Worm (Caenorhabditis elegans) whole organism, young adult: ENCODE measurements around the gene nep-24.

Experiments
- B0035.1 ChIP-seq: sonication (generic microtip); optimal IDR thresholded peaks from 2 replicates; lab custom pipeline; 2016; ENCODE audit warnings: missing genetic modification characterization, mild to moderate bottlenecking, missing compliant biosample characterization, missing genotype, missing genetic modification reagents
- D2030.7 ChIP-seq: fragments of 200-800 bp; sonication (Bioruptor generic); IDR thresholded peaks from 2 replicates; pipeline ENCODE4 v1.3.6; 2022; ENCODE audit warnings: missing genetic modification reagents, missing genetic modification characterization, missing compliant biosample characterization
- F23B12.7 ChIP-seq: sonication (generic microtip); optimal IDR thresholded peaks from 2 replicates; lab custom pipeline; 2017; ENCODE audit warnings: missing genetic modification characterization, mild to moderate bottlenecking, missing compliant biosample characterization, antibody characterized with exemption, moderate library complexity; ENCODE audit not compliant: insufficient read depth
- F49E8.2 ChIP-seq: sonication (generic microtip); optimal IDR thresholded peaks from 3 replicates; lab custom pipeline; 2017; ENCODE audit warnings: missing genetic modification characterization, mild to moderate bottlenecking, missing compliant biosample characterization, antibody characterized with exemption, moderate library complexity; ENCODE audit not compliant: insufficient read depth
- F52B5.7 ChIP-seq: sonication (generic microtip); optimal IDR thresholded peaks from 2 replicates; lab custom pipeline; 2016; ENCODE audit warnings: mild to moderate bottlenecking, missing genetic modification characterization, missing compliant biosample characterization
- F57C9.4 ChIP-seq: sonication (generic microtip); optimal IDR thresholded peaks from 2 replicates; lab custom pipeline; 2017; ENCODE audit warnings: mild to moderate bottlenecking, missing genetic modification characterization, missing compliant biosample characterization
- K12H6.12 ChIP-seq: fragments of 200-800 bp; sonication (Bioruptor generic); optimal IDR thresholded peaks from 2 replicates; lab custom pipeline; 2018; ENCODE audit warnings: mild to moderate bottlenecking, missing genetic modification characterization, missing compliant biosample characterization
- T07F8.4 ChIP-seq: sonication (generic microtip); optimal IDR thresholded peaks from 2 replicates; lab custom pipeline; 2016; ENCODE audit warnings: mild to moderate bottlenecking, missing genetic modification characterization, moderate library complexity, missing compliant biosample characterization
- ZK185.1 ChIP-seq: sonication (generic microtip); optimal IDR thresholded peaks from 2 replicates; lab custom pipeline; 2016; ENCODE audit warnings: mild to moderate bottlenecking, missing genetic modification characterization, missing compliant biosample characterization; ENCODE audit not compliant: poor library complexity, severe bottlenecking
- athp-1 ChIP-seq: sonication (generic microtip); optimal IDR thresholded peaks from 2 replicates; lab custom pipeline; 2017; ENCODE audit warnings: mild to moderate bottlenecking, missing genetic modification characterization, missing compliant biosample characterization
- attf-5 ChIP-seq: fragments of 200-800 bp; sonication (Bioruptor generic); optimal IDR thresholded peaks from 2 replicates; lab custom pipeline; 2018; ENCODE audit warnings: mild to moderate bottlenecking, missing genetic modification characterization, missing compliant biosample characterization
- bed-2 ChIP-seq: fragments of 200-800 bp; sonication (Bioruptor generic); IDR thresholded peaks from 2 replicates; pipeline ENCODE4 v1.3.6; 2022; ENCODE audit warnings: missing genetic modification reagents, missing genetic modification characterization, missing compliant biosample characterization
- ccch-3 ChIP-seq: fragments of 200-800 bp; sonication (Bioruptor generic); optimal IDR thresholded peaks from 2 replicates; lab custom pipeline; 2018; ENCODE audit warnings: mild to moderate bottlenecking, missing genetic modification characterization, missing compliant biosample characterization
- ceh-100 ChIP-seq: fragments of 200-800 bp; sonication (Bioruptor generic); IDR thresholded peaks from 2 replicates; pipeline ENCODE4 v1.3.6; 2022; ENCODE audit warnings: missing genetic modification reagents, missing genetic modification characterization, missing compliant biosample characterization
- ceh-27 ChIP-seq: fragments of 200-800 bp; sonication (Bioruptor generic); optimal IDR thresholded peaks from 2 replicates; lab custom pipeline; 2018; ENCODE audit warnings: mild to moderate bottlenecking, missing genetic modification characterization, moderate library complexity, missing compliant biosample characterization
- ceh-79 ChIP-seq: sonication (generic microtip); optimal IDR thresholded peaks from 2 replicates; lab custom pipeline; 2017; ENCODE audit warnings: mild to moderate bottlenecking, missing genetic modification characterization, missing compliant biosample characterization
- die-1 ChIP-seq: sonication (generic microtip); optimal IDR thresholded peaks from 2 replicates; lab custom pipeline; 2016; ENCODE audit warnings: missing genotype, mild to moderate bottlenecking, missing genetic modification characterization, missing compliant biosample characterization
- egrh-3 ChIP-seq: fragments of 200-800 bp; sonication (Bioruptor generic); IDR thresholded peaks from 2 replicates; pipeline ENCODE4 v1.3.6; 2022; ENCODE audit warnings: missing genetic modification reagents, missing genetic modification characterization, missing compliant biosample characterization
- ekl-4 ChIP-seq: fragments of 200-800 bp; sonication (Bioruptor generic); IDR thresholded peaks from 2 replicates; pipeline ENCODE4 v1.3.6; 2022; ENCODE audit warnings: missing genetic modification reagents, missing genetic modification characterization, missing compliant biosample characterization
- ets-4 ChIP-seq: fragments of 200-800 bp; sonication (Bioruptor generic); optimal IDR thresholded peaks from 2 replicates; lab custom pipeline; 2018; ENCODE audit warnings: mild to moderate bottlenecking, missing genetic modification characterization, missing compliant biosample characterization
- hmg-1.2 ChIP-seq: fragments of 200-800 bp; sonication (Bioruptor generic); IDR thresholded peaks from 2 replicates; pipeline ENCODE4 v1.3.6; 2022; ENCODE audit warnings: missing genetic modification reagents, missing genetic modification characterization, missing compliant biosample characterization
- let-607 ChIP-seq, 2 experiments: fragments of 200-800 bp in 1 of 2; sonication (Bioruptor generic) in 1 of 2; sonication (generic microtip) in 1 of 2; optimal IDR thresholded peaks; 2 replicates each; lab custom pipeline; 2016 to 2018; ENCODE audit warnings: mild to moderate bottlenecking in 2 of 2, missing compliant biosample characterization in 2 of 2, missing genetic modification characterization in 2 of 2, moderate library complexity in 2 of 2, missing genotype in 1 of 2
- lin-26 ChIP-seq: fragments of 200-800 bp; sonication (Bioruptor generic); IDR thresholded peaks from 2 replicates; pipeline ENCODE4 v1.3.6; 2022; ENCODE audit warnings: missing genetic modification reagents, missing genetic modification characterization, missing compliant biosample characterization
- lin-40 ChIP-seq: sonication (generic microtip); optimal IDR thresholded peaks from 2 replicates; lab custom pipeline; 2016; ENCODE audit warnings: missing genetic modification characterization, mild to moderate bottlenecking, missing compliant biosample characterization, missing genotype, missing genetic modification reagents
- lin-54 ChIP-seq: fragments of 200-800 bp; sonication (Bioruptor generic); optimal IDR thresholded peaks from 2 replicates; lab custom pipeline; 2018; ENCODE audit warnings: mild to moderate bottlenecking, missing genetic modification characterization, missing compliant biosample characterization
- lsl-1 ChIP-seq: fragments of 200-800 bp; sonication (Bioruptor generic); optimal IDR thresholded peaks from 2 replicates; lab custom pipeline; 2018; ENCODE audit warnings: mild to moderate bottlenecking, missing genetic modification characterization, moderate library complexity, missing compliant biosample characterization
- lsy-27 ChIP-seq: sonication (generic microtip); optimal IDR thresholded peaks from 2 replicates; lab custom pipeline; 2017; ENCODE audit warnings: missing genetic modification characterization, mild to moderate bottlenecking, missing compliant biosample characterization, antibody characterized with exemption, missing genotype, borderline replicate concordance; ENCODE audit not compliant: insufficient read depth
- madf-10 ChIP-seq: sonication (generic microtip); optimal IDR thresholded peaks from 2 replicates; lab custom pipeline; 2016; ENCODE audit warnings: mild to moderate bottlenecking, missing genetic modification characterization, missing compliant biosample characterization
- madf-6 ChIP-seq: fragments of 200-800 bp; sonication (Bioruptor generic); IDR thresholded peaks from 2 replicates; pipeline ENCODE4 v1.3.6; 2022; ENCODE audit warnings: missing genetic modification reagents, missing genetic modification characterization, missing compliant biosample characterization
- nfya-1 ChIP-seq: sonication (generic microtip); optimal IDR thresholded peaks from 2 replicates; lab custom pipeline; 2017; ENCODE audit warnings: antibody characterized with exemption, missing compliant biosample characterization, missing genetic modification characterization, borderline replicate concordance; ENCODE audit not compliant: insufficient read depth
- pbrm-1 ChIP-seq: fragments of 200-800 bp; sonication (Bioruptor generic); IDR thresholded peaks from 2 replicates; pipeline ENCODE4 v1.3.6; 2022; ENCODE audit warnings: missing genetic modification reagents, missing genetic modification characterization, missing compliant biosample characterization
- rcor-1 ChIP-seq: fragments of 200-800 bp; sonication (Bioruptor generic); IDR thresholded peaks from 2 replicates; pipeline ENCODE4 v1.3.6; 2022; ENCODE audit warnings: missing genetic modification reagents, missing genetic modification characterization, missing compliant biosample characterization
- rec-8 ChIP-seq, 2 experiments: sonication (generic microtip); optimal IDR thresholded peaks; 2 replicates each; lab custom pipeline; 2016; ENCODE audit warnings: mild to moderate bottlenecking in 2 of 2, missing genetic modification characterization in 2 of 2, missing genetic modification reagents in 2 of 2, missing genotype in 2 of 2, missing biosample characterization in 1 of 2, missing compliant biosample characterization in 1 of 2, moderate library complexity in 1 of 2
- rpc-1 ChIP-seq, 2 experiments: fragments of 150-350 bp in 1 of 2; sonication (generic microtip) in 1 of 2; optimal IDR thresholded peaks; 2 replicates each; lab custom pipeline; 2014 to 2018; ENCODE audit warnings: missing biosample characterization in 1 of 2, missing genetic modification characterization in 1 of 2, missing genetic modification reagents in 1 of 2, missing genotype in 1 of 2
- sea-2 ChIP-seq: fragments of 200-800 bp; sonication (Bioruptor generic); IDR thresholded peaks from 2 replicates; pipeline ENCODE4 v1.3.6; 2022; ENCODE audit warnings: missing genetic modification characterization, missing compliant biosample characterization
- snpc-1.1 ChIP-seq: sonication (generic microtip); optimal IDR thresholded peaks from 2 replicates; lab custom pipeline; 2017; ENCODE audit warnings: missing genetic modification characterization, mild to moderate bottlenecking, missing compliant biosample characterization, antibody characterized with exemption, moderate library complexity, missing genotype, missing genetic modification reagents; ENCODE audit not compliant: insufficient read depth
- snpc-1.3 ChIP-seq: sonication (generic microtip); optimal IDR thresholded peaks from 2 replicates; lab custom pipeline; 2017; ENCODE audit warnings: missing genetic modification characterization, mild to moderate bottlenecking, missing compliant biosample characterization, antibody characterized with exemption, moderate library complexity, missing genotype, missing genetic modification reagents; ENCODE audit not compliant: insufficient read depth
- snpc-3.4 ChIP-seq: sonication (generic microtip); optimal IDR thresholded peaks from 2 replicates; lab custom pipeline; 2017; ENCODE audit warnings: missing genetic modification characterization, mild to moderate bottlenecking, missing compliant biosample characterization, antibody characterized with exemption, moderate library complexity, missing genotype, missing genetic modification reagents
- snpc-4 ChIP-seq, 5 experiments: fragments of 150-350 bp in 1 of 5; sonication (generic microtip) in 4 of 5; optimal IDR thresholded peaks; 2 replicates each; lab custom pipeline; 2014 to 2018; ENCODE audit warnings: missing genetic modification characterization in 5 of 5, missing biosample characterization in 3 of 5, antibody characterized with exemption in 2 of 5, mild to moderate bottlenecking in 2 of 5, missing compliant biosample characterization in 2 of 5, missing genotype in 2 of 5, moderate library complexity in 2 of 5, missing genetic modification reagents in 1 of 5
- tbp1 ChIP-seq: fragments of 200-800 bp; sonication (Bioruptor generic); optimal IDR thresholded peaks from 2 replicates; lab custom pipeline; 2018; ENCODE audit warnings: mild to moderate bottlenecking, missing genetic modification characterization, missing compliant biosample characterization
- ztf-25 ChIP-seq: fragments of 200-800 bp; sonication (Bioruptor generic); IDR thresholded peaks from 2 replicates; pipeline ENCODE4 v1.3.6; 2022; ENCODE audit warnings: missing genetic modification reagents, missing genetic modification characterization, missing compliant biosample characterization
- ztf-28 ChIP-seq: fragments of 200-800 bp; sonication (Bioruptor generic); IDR thresholded peaks from 2 replicates; pipeline ENCODE4 v1.3.6; 2022; ENCODE audit warnings: missing genetic modification reagents, missing genetic modification characterization, missing compliant biosample characterization

The nep-24 gene

DNA sequence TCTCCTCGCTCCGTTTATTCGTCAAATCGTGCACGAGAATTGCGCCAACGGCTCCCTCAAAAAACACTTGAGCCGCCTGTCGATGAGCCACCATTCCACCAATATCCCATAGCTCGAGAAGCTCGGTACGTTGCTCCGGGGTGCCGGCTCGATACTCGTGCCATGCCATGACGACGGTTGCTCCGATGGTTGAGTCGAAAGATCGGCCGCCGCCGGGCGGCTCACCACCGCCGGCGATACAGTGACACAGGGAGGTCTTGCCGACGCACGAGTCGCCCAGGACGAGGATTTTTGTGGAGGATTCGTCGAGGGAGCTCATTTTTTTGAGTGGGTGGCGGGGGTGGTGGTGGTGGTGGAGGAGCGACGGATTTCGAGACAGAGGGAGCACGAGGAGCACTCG lies 11.9 kb downstream of the nep-24 start (continued):
- TF ChIP-seq ets-4 (no peak), D2030.7 (no peak), ceh-79 (tag; lab: Kevin White, UChicago) (no peak), sea-2 (GFP tag; lab: Robert Waterston, UW) (no peak), F52B5.7 (tag; lab: Kevin White, UChicago) (peak; percentile 3), ztf-28 (no peak), tbp1 (GFP tag; lab: Kevin White, UChicago) (no peak), bed-2 (0 out of 2 replicates have a peak, but pooled peaks have one; percentile 57)

DNA sequence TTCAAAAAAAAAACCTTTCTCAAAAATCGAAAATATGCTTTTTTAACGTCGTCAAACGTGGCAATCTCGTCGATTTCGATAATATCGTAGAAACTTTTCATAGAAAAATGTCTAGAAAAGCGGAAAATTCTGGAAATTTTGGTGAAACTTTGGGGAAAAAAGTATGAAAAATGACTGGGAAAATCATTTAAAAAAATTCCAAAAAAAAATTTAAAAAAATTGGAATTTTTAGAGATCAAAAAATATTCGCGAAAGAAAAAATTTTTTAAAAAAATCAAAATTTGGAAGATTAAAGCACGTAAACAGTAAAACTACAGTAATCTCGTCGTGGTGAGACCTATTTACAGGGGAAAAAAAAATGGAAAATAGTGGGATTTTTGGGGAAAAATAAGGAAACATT lies 14.8 kb downstream of the nep-24 start, which contains the start of gene Y116A8C.10:
Gene Y116A8C.10 (minus strand): TSS at position 101 of the 400 bp plus-strand sequence.
- no peak for TF ChIP-seq ZK185.1
- no peak for TF ChIP-seq lsy-27 (tag; lab: Kevin White, UChicago)
- TF ChIP-seq T07F8.4 (tag; lab: Kevin White, UChicago), result no peak
- TF ChIP-seq nfya-1 (tag; lab: Kevin White, UChicago), result no peak
- no peak for TF ChIP-seq die-1 (tag; lab: Kevin White, UChicago)
- no peak for TF ChIP-seq ccch-3 (GFP tag; lab: Kevin White, UChicago)
- no peak for TF ChIP-seq ceh-100 (GFP tag; lab: Robert Waterston, UW)
- TF ChIP-seq rcor-1 (GFP tag; lab: Robert Waterston, UW), result no peak
- no peak for TF ChIP-seq egrh-3 (GFP tag; lab: Robert Waterston, UW)

DNA sequence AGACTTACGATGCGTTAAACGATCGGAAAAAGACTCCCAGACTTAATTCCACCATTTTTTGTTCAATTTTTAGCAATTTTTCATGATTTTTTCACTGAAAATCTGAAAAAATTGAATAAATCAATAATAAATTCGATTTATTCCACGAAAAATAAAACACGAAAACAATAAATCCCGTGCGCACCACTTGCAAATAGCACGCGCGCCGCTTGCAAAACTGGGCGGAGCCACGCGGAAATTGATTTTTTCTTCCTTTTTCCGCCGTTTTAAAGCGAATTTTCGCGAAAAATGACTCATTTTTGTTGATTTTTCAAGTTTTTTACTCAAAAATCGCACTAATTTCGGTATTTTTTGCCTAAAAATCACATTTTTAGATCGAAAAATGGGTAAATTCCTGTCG lies 22.6 kb downstream of the nep-24 start, which contains the start of the genes Y116A8C.9 and arf-6:
Gene Y116A8C.9 (minus strand): TSS at position 55 of the 400 bp plus-strand sequence.
Gene arf-6 (plus strand): TSS at position 375 of the 400 bp plus-strand sequence.
- 0 out of 2 replicates have a peak, but pooled peaks have one; percentile 33 for TF ChIP-seq ekl-4 (GFP tag; lab: Robert Waterston, UW)
- peak; percentile 56 for TF ChIP-seq ceh-27 (GFP tag; lab: Kevin White, UChicago)
- TF ChIP-seq B0035.1, result no peak
- TF ChIP-seq hmg-1.2 (GFP tag; lab: Robert Waterston, UW), result 0 out of 2 replicates have a peak, but pooled peaks have one; percentile 18
- TF ChIP-seq lsl-1 (GFP tag; lab: Kevin White, UChicago), result peak; percentile 5
- TF ChIP-seq lin-26 (GFP tag; lab: Robert Waterston, UW), result no peak
- TF ChIP-seq ztf-25 (GFP tag; lab: Robert Waterston, UW), result no peak
- no peak for TF ChIP-seq F57C9.4 (tag; lab: Kevin White, UChicago)
- TF ChIP-seq ceh-100 (GFP tag; lab: Robert Waterston, UW), result peak; percentile 87
- TF ChIP-seq F23B12.7 (tag; lab: Kevin White, UChicago), result peak; percentile 49
- peak in 1 of 2 experiments; percentile 1 for TF ChIP-seq rec-8 (tag; optimal IDR thresholded peaks at IDR 0.05; lab: Kevin White, UChicago)
- peak; percentile 64 for TF ChIP-seq attf-5 (GFP tag; lab: Kevin White, UChicago)
- peak in 1 of 2 experiments; percentile 11 for TF ChIP-seq let-607 (tag; optimal IDR thresholded peaks at IDR 0.05; lab: Kevin White, UChicago)
- peak; percentile 70 for TF ChIP-seq athp-1 (tag; lab: Kevin White, UChicago)
- peak; percentile 39 for TF ChIP-seq K12H6.12 (tag; lab: Kevin White, UChicago)
- peak; percentile 42 for TF ChIP-seq rpc-1 (optimal IDR thresholded peaks at IDR 0.05; lab: Kevin White, UChicago)
- TF ChIP-seq rpc-1 (tag; optimal IDR thresholded peaks at IDR 0.05; lab: Kevin White, UChicago), result no peak
- TF ChIP-seq snpc-3.4 (tag; lab: Kevin White, UChicago), result peak; percentile 69
- peak; percentile 76 for TF ChIP-seq F49E8.2 (tag; lab: Kevin White, UChicago)
- peak; percentile 56 for TF ChIP-seq lin-54 (GFP tag; lab: Kevin White, UChicago)
- peak; percentile 58 for TF ChIP-seq lin-40 (tag; lab: Kevin White, UChicago)
- no peak for TF ChIP-seq bed-2
- TF ChIP-seq pbrm-1 (GFP tag; lab: Robert Waterston, UW), result peak; percentile 62
- TF ChIP-seq snpc-1.3 (tag; lab: Kevin White, UChicago), result peak; percentile 89
- peak; percentile 77 for TF ChIP-seq snpc-4 (GFP tag; optimal IDR thresholded peaks at IDR 0.05; lab: Kevin White, UChicago)
- peak; percentile 7 to 89 (median 88) for TF ChIP-seq snpc-4 (tag; optimal IDR thresholded peaks at IDR 0.05; lab: Kevin White, UChicago)
- peak; percentile 2 for TF ChIP-seq madf-10
- TF ChIP-seq snpc-1.1, result peak; percentile 70
- TF ChIP-seq madf-6, result peak; percentile 56; the same call in 1 of the 2 replicates
